Worm (Caenorhabditis elegans) whole organism, young adult: ENCODE data around the gene C29H12.2.

ENCODE experiments used
- F39B2.1 ChIP-seq: fragments of 200-800 bp; sonication (Bioruptor generic); IDR thresholded peaks from 2 replicates; pipeline ENCODE4 v1.3.6; 2022; ENCODE audit warnings: missing genetic modification reagents, missing genetic modification characterization, missing compliant biosample characterization
- akir-1 ChIP-seq: fragments of 200-800 bp; sonication (Bioruptor generic); optimal IDR thresholded peaks from 2 replicates; lab custom pipeline; 2018; ENCODE audit warnings: mild to moderate bottlenecking, missing genetic modification characterization, moderate library complexity, missing compliant biosample characterization
- ama-1 ChIP-seq, 3 experiments: fragments of 150-350 bp in 1 of 3; sonication (generic microtip) in 2 of 3; optimal IDR thresholded peaks; 2 replicates each; lab custom pipeline; 2014 to 2018; ENCODE audit warnings: missing biosample characterization in 2 of 3, missing genetic modification characterization in 2 of 3, missing genetic modification reagents in 2 of 3
- efl-1 ChIP-seq: fragments of 150-350 bp; optimal IDR thresholded peaks from 2 replicates; lab custom pipeline; 2014; ENCODE audit warnings: missing biosample characterization, missing genetic modification reagents, missing genetic modification characterization
- lin-35 ChIP-seq, 3 experiments: fragments of 150-350 bp in 2 of 3; sonication (generic microtip) in 1 of 3; optimal IDR thresholded peaks; 2 replicates each; lab custom pipeline; 2014 to 2018; ENCODE audit warnings: missing biosample characterization in 3 of 3, missing genetic modification characterization in 3 of 3, missing genetic modification reagents in 3 of 3
- lin-40 ChIP-seq: sonication (generic microtip); optimal IDR thresholded peaks from 2 replicates; lab custom pipeline; 2016; ENCODE audit warnings: missing genetic modification characterization, mild to moderate bottlenecking, missing compliant biosample characterization, missing genotype, missing genetic modification reagents
- mel-28 ChIP-seq: sonication (generic microtip); optimal IDR thresholded peaks from 2 replicates; lab custom pipeline; 2016; ENCODE audit warnings: borderline replicate concordance, mild to moderate bottlenecking, missing genetic modification characterization, missing compliant biosample characterization
- pbrm-1 ChIP-seq: fragments of 200-800 bp; sonication (Bioruptor generic); IDR thresholded peaks from 2 replicates; pipeline ENCODE4 v1.3.6; 2022; ENCODE audit warnings: missing genetic modification reagents, missing genetic modification characterization, missing compliant biosample characterization
- sea-2 ChIP-seq: fragments of 200-800 bp; sonication (Bioruptor generic); IDR thresholded peaks from 2 replicates; pipeline ENCODE4 v1.3.6; 2022; ENCODE audit warnings: missing genetic modification characterization, missing compliant biosample characterization
- snpc-1.3 ChIP-seq: sonication (generic microtip); optimal IDR thresholded peaks from 2 replicates; lab custom pipeline; 2017; ENCODE audit warnings: missing genetic modification characterization, mild to moderate bottlenecking, missing compliant biosample characterization, antibody characterized with exemption, moderate library complexity, missing genotype, missing genetic modification reagents; ENCODE audit not compliant: insufficient read depth
- tbx-9 ChIP-seq: sonication (generic microtip); optimal IDR thresholded peaks from 2 replicates; lab custom pipeline; 2016; ENCODE audit warnings: borderline replicate concordance, missing genetic modification characterization, inconsistent platforms, missing compliant biosample characterization
- unc-62 ChIP-seq: fragments of 150-350 bp; optimal IDR thresholded peaks from 2 replicates; lab custom pipeline; 2014; ENCODE audit warnings: missing biosample characterization, missing genetic modification reagents, missing genetic modification characterization
- xnd-1 ChIP-seq: sonication (generic microtip); optimal IDR thresholded peaks from 2 replicates; lab custom pipeline; 2016; ENCODE audit warnings: missing genotype, missing genetic modification reagents, missing genetic modification characterization, missing compliant biosample characterization
- zim-3 ChIP-seq: sonication (generic microtip); optimal IDR thresholded peaks from 2 replicates; lab custom pipeline; 2017; ENCODE audit warnings: mild to moderate bottlenecking, missing genetic modification characterization, moderate library complexity, missing compliant biosample characterization

DNA sequence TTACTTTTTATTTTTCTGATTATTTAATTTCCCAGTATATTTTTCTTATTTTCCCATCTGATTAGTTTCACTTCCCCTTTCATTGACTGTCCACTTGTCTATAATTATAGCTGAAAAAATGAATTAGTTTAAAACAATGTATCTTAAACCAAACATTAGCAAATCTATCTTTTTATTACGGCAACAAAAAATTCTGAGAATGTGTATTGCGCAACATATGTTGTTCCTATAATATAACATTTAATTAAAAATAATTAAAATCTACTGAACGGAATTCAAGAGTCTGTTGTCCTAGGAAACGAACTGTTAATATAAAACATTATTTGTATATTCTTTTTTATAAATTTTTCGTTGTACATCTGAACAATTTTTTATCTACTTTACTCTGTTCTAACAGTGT lies 13.6 kb upstream of the C29H12.2 start:
- no peak for TF ChIP-seq ama-1 (optimal IDR thresholded peaks at IDR 0.05; lab: Kevin White, UChicago)
- TF ChIP-seq ama-1 (GFP tag; optimal IDR thresholded peaks at IDR 0.05; lab: Kevin White, UChicago), result no peak
- no peak for TF ChIP-seq lin-35 (GFP tag; optimal IDR thresholded peaks at IDR 0.05; lab: Kevin White, UChicago)
- TF ChIP-seq mel-28 (tag; lab: Kevin White, UChicago), result no peak
- no peak for TF ChIP-seq akir-1 (GFP tag; lab: Kevin White, UChicago)
- TF ChIP-seq pbrm-1, result no peak
- no peak for TF ChIP-seq sea-2 (GFP tag; lab: Robert Waterston, UW)
- no peak for TF ChIP-seq zim-3 (tag; lab: Kevin White, UChicago)
- TF ChIP-seq tbx-9, result no peak
- TF ChIP-seq lin-40 (tag; lab: Kevin White, UChicago), result no peak
- TF ChIP-seq F39B2.1 (GFP tag; lab: Robert Waterston, UW), result no peak
- TF ChIP-seq xnd-1 (tag; lab: Kevin White, UChicago), result no peak
- no peak for TF ChIP-seq efl-1
- no peak for TF ChIP-seq snpc-1.3 (tag; lab: Kevin White, UChicago)
- no peak for TF ChIP-seq unc-62
